Worm (Caenorhabditis elegans): Measurements from ENCODE around the gene K10H10.12.

DNA sequence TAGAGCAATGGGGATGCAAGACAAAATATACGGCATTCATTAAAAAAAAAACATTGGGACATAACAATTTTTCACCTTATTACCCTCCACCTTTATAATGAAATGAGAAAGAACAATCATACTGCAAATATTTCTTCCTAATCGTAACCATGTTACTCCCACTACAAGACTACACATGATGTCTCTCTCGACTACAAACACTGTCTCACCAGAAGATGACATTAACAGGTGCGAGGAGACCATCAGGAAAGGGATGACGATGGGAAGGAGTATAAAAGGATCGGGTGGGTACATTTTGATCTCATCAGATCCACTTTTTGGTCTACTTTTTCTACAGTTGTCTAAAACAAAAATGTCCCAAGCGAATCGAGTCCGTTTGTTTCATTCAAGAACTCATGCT lies 8.3 kb downstream of the K10H10.12 start, which contains the start of gene dhs-8:
- TF ChIP-seq ets-7 (tag; optimal IDR thresholded peaks at IDR 0.05) = no peak
- no peak for TF ChIP-seq hnd-1 (tag; optimal IDR thresholded peaks at IDR 0.05)
- TF ChIP-seq scrt-1 (GFP tag; IDR thresholded peaks at IDR 0.05) = no peak
- no peak for TF ChIP-seq ama-1 (optimal IDR thresholded peaks at IDR 0.05)
- TF ChIP-seq B0310.2 (tag; optimal IDR thresholded peaks at IDR 0.05) = no peak
- TF ChIP-seq flt-1 (GFP tag; IDR thresholded peaks at IDR 0.05) = no peak
- no peak for TF ChIP-seq hmg-4 (GFP tag; optimal IDR thresholded peaks at IDR 0.05)
- TF ChIP-seq hmbx-1 (tag; optimal IDR thresholded peaks at IDR 0.05) = no peak
- no peak for TF ChIP-seq tbx-11 (GFP tag; IDR thresholded peaks at IDR 0.05)
- no peak for TF ChIP-seq sea-1 (GFP tag; conservative IDR thresholded peaks at IDR 0.05)
- no peak for TF ChIP-seq tbx-37 (GFP tag; conservative IDR thresholded peaks at IDR 0.05)
- no peak for TF ChIP-seq ceh-13 (GFP tag; optimal IDR thresholded peaks at IDR 0.05)
- no peak for TF ChIP-seq ceh-36 (tag; optimal IDR thresholded peaks at IDR 0.05)
- TF ChIP-seq pes-1 (GFP tag; IDR thresholded peaks at IDR 0.05) = no peak

Measured in whole organism, early embryonic.